Worm (Caenorhabditis elegans) whole organism, L1 larva: Measurements from ENCODE around the gene clc-22.

Experiments used
- ceh-82 ChIP-seq, 3 experiments: fragments of 150-350 bp in 1 of 3; sonication (generic microtip) in 2 of 3; optimal IDR thresholded peaks; 2 replicates each; lab custom pipeline; 2014 to 2017; ENCODE audit warnings: missing biosample characterization in 3 of 3, missing genetic modification characterization in 3 of 3
- egl-27 ChIP-seq, 2 experiments: fragments of 150-350 bp in 1 of 2; sonication (generic microtip); optimal IDR thresholded peaks; 3 replicates each; lab custom pipeline; 2017 to 2018; ENCODE audit warnings: missing biosample characterization in 2 of 2, missing genetic modification characterization in 2 of 2, missing genetic modification reagents in 2 of 2
- elt-2 ChIP-seq: sonication (generic microtip); optimal IDR thresholded peaks from 2 replicates; lab custom pipeline; 2016; ENCODE audit warnings: missing genetic modification characterization, mild to moderate bottlenecking, inconsistent platforms, missing compliant biosample characterization, missing genetic modification reagents
- lsy-2 ChIP-seq, 2 experiments: fragments of 150-350 bp; optimal IDR thresholded peaks; 2 replicates each; lab custom pipeline; 2014; ENCODE audit warnings: missing biosample characterization in 2 of 2, missing genetic modification characterization in 2 of 2
- nhr-76 ChIP-seq: sonication (generic microtip); optimal IDR thresholded peaks from 2 replicates; lab custom pipeline; 2017; ENCODE audit warnings: missing biosample characterization, missing genetic modification characterization
- pqm-1 ChIP-seq: sonication (generic microtip); optimal IDR thresholded peaks from 3 replicates; lab custom pipeline; 2017; ENCODE audit warnings: missing biosample characterization, missing genetic modification characterization
- snpc-4 ChIP-seq: fragments of 150-350 bp; optimal IDR thresholded peaks from 2 replicates; lab custom pipeline; 2014; ENCODE audit warnings: missing biosample characterization, missing genetic modification characterization
- sup-37 ChIP-seq: fragments of 200-800 bp; sonication (Bioruptor generic); optimal IDR thresholded peaks from 2 replicates; lab custom pipeline; 2018; ENCODE audit warnings: mild to moderate bottlenecking, missing genetic modification characterization, missing compliant biosample characterization
- unc-62 ChIP-seq: fragments of 150-350 bp; optimal IDR thresholded peaks from 2 replicates; lab custom pipeline; 2014; ENCODE audit warnings: missing biosample characterization, missing genetic modification reagents, missing genetic modification characterization

- TF ChIP-seq ceh-82 (tag; optimal IDR thresholded peaks at IDR 0.05; lab: Kevin White, UChicago) = no peak
- TF ChIP-seq nhr-76 (tag; lab: Kevin White, UChicago) = no peak
- no peak for TF ChIP-seq sup-37 (GFP tag; lab: Kevin White, UChicago)
- TF ChIP-seq pqm-1 = no peak
- TF ChIP-seq egl-27 (tag; optimal IDR thresholded peaks at IDR 0.05; lab: Kevin White, UChicago) = no peak
- no peak for TF ChIP-seq elt-2
- no peak for TF ChIP-seq snpc-4 (tag; lab: Kevin White, UChicago)
- no peak for TF ChIP-seq unc-62 (GFP tag; lab: Kevin White, UChicago)
- no peak for TF ChIP-seq lsy-2 (tag; optimal IDR thresholded peaks at IDR 0.05; lab: Kevin White, UChicago)
These were observed 32.4 kb upstream of the clc-22 start, which contains the start of gene K07D4.9 for ce11 chrII:4028276-4028675.
